Worm (Caenorhabditis elegans): ENCODE data around the gene sre-16.
A peak's percentile ranks its signal among the peaks of the same experiment; 100 is the strongest.

DNA sequence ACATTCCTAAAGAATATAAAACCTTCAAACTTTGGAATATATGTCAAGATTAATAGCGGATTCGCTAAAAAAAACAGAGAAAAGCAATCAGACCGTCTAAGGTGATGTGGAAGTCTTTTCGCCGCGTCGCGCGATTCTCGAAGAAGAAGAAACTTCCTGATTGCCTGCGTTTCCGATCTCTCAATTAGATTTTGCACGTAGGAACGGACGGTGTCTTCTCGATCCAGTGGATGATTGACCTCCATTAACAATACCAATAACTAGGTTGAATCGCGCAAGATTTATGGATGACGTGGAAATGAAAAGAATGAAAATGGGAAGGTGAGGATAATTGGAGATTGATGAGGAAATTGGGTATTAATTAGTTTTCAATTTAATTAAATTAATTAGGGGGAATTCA lies 18.8 kb downstream of the sre-16 start:
- TF ChIP-seq elt-1 (tag; optimal IDR thresholded peaks at IDR 0.05; ENCODE audit: borderline replicate concordance, insufficient read depth), result no peak
- no peak for TF ChIP-seq pha-4 (tag; optimal IDR thresholded peaks at IDR 0.05)
- peak; percentile 21 for TF ChIP-seq unc-62 (GFP tag; optimal IDR thresholded peaks at IDR 0.05)
- no peak for TF ChIP-seq lin-13 (tag; optimal IDR thresholded peaks at IDR 0.05)
- no peak for TF ChIP-seq snpc-4 (tag; optimal IDR thresholded peaks at IDR 0.05)
- no peak for TF ChIP-seq unc-39 (tag; optimal IDR thresholded peaks at IDR 0.05)
- TF ChIP-seq nhr-237 (tag; optimal IDR thresholded peaks at IDR 0.05), result no peak
- TF ChIP-seq blmp-1 (tag; optimal IDR thresholded peaks at IDR 0.05), result no peak
- TF ChIP-seq ceh-83 (GFP tag; optimal IDR thresholded peaks at IDR 0.05), result no peak

Measured in whole organism, mixed stage, embryonic.